Fruit fly (Drosophila melanogaster) whole organism, pupa: ENCODE measurements around the gene xit.

Experiments used
- CG10348 ChIP-seq: fragments of 200-800 bp; sonication (Bioruptor generic); IDR thresholded peaks from 2 replicates; pipeline ENCODE4 v1.3.6; 2022; ENCODE audit warnings: missing biosample characterization, missing genetic modification characterization
- CG12605 ChIP-seq: fragments of 200-800 bp; sonication (Bioruptor generic); IDR thresholded peaks from 2 replicates; pipeline ENCODE4 v1.3.6; 2022; ENCODE audit warnings: missing biosample characterization, missing genetic modification characterization
- CG13204 ChIP-seq: fragments of 200-800 bp; sonication (Bioruptor generic); optimal IDR thresholded peaks from 2 replicates; lab custom pipeline; 2018; ENCODE audit warnings: missing biosample characterization, mild to moderate bottlenecking, missing genetic modification characterization, moderate library complexity
- CG14655 ChIP-seq: fragments of 200-800 bp; sonication (Bioruptor generic); optimal IDR thresholded peaks from 3 replicates; lab custom pipeline; 2017; ENCODE audit warnings: mild to moderate bottlenecking, missing biosample characterization, missing genetic modification reagents, missing genetic modification characterization
- CG15710 ChIP-seq: fragments of 200-800 bp; sonication (Bioruptor generic); optimal IDR thresholded peaks from 2 replicates; lab custom pipeline; 2018; ENCODE audit warnings: missing biosample characterization, mild to moderate bottlenecking, missing genetic modification characterization, moderate library complexity
- CG17806 ChIP-seq: fragments of 200-800 bp; sonication (Bioruptor generic); optimal IDR thresholded peaks from 2 replicates; lab custom pipeline; 2018; ENCODE audit warnings: missing biosample characterization, mild to moderate bottlenecking, missing genetic modification characterization, moderate library complexity
- CG32121 ChIP-seq: fragments of 200-800 bp; sonication (Bioruptor generic); IDR thresholded peaks from 2 replicates; pipeline ENCODE4 v1.3.6; 2022; ENCODE audit warnings: missing biosample characterization, missing genetic modification characterization
- CG34367 ChIP-seq: fragments of 200-800 bp; sonication (Bioruptor generic); optimal IDR thresholded peaks from 2 replicates; lab custom pipeline; 2018; ENCODE audit warnings: missing biosample characterization, mild to moderate bottlenecking, missing genetic modification characterization
- CG4496 ChIP-seq: fragments of 200-800 bp; sonication (Bioruptor generic); IDR thresholded peaks from 3 replicates; pipeline ENCODE4 v1.3.6; 2022; ENCODE audit warnings: missing biosample characterization, missing genetic modification characterization
- CG8159 ChIP-seq: fragments of 200-800 bp; sonication (Bioruptor generic); optimal IDR thresholded peaks from 3 replicates; lab custom pipeline; 2018; ENCODE audit warnings: missing biosample characterization, mild to moderate bottlenecking, missing genetic modification characterization, moderate library complexity
- CG8301 ChIP-seq: fragments of 200-800 bp; sonication (Bioruptor generic); optimal IDR thresholded peaks from 2 replicates; lab custom pipeline; 2018; ENCODE audit warnings: missing biosample characterization, mild to moderate bottlenecking, missing genetic modification characterization
- CG9948 ChIP-seq: fragments of 200-800 bp; sonication (Bioruptor generic); optimal IDR thresholded peaks from 2 replicates; lab custom pipeline; 2018; ENCODE audit warnings: missing biosample characterization, mild to moderate bottlenecking, missing genetic modification characterization, moderate library complexity
- D1 ChIP-seq: fragments of 200-800 bp; sonication (Bioruptor generic); optimal IDR thresholded peaks from 2 replicates; lab custom pipeline; 2018; ENCODE audit warnings: missing biosample characterization, mild to moderate bottlenecking, missing genetic modification characterization, moderate library complexity
- EcR ChIP-seq: fragments of 200-800 bp; sonication (Bioruptor generic); optimal IDR thresholded peaks from 3 replicates; lab custom pipeline; 2019; ENCODE audit warnings: missing biosample characterization, missing genetic modification characterization, mild to moderate bottlenecking, moderate library complexity, missing genetic modification reagents
- Ets98B ChIP-seq: fragments of 200-800 bp; sonication (Bioruptor generic); IDR thresholded peaks from 2 replicates; pipeline ENCODE4 v1.3.6; 2022; ENCODE audit warnings: missing biosample characterization, missing genetic modification characterization
- Pif1A ChIP-seq: fragments of 200-800 bp; sonication (Bioruptor generic); optimal IDR thresholded peaks from 3 replicates; lab custom pipeline; 2016; ENCODE audit warnings: missing biosample characterization, missing genetic modification characterization
- Pif1B ChIP-seq: fragments of 200-800 bp; sonication (Bioruptor generic); optimal IDR thresholded peaks from 3 replicates; lab custom pipeline; 2016; ENCODE audit warnings: missing biosample characterization, missing genetic modification characterization
- Snoo ChIP-seq: fragments of 200-800 bp; sonication (Bioruptor generic); optimal IDR thresholded peaks from 3 replicates; lab custom pipeline; 2017; ENCODE audit warnings: missing biosample characterization, mild to moderate bottlenecking, missing genetic modification characterization, inconsistent platforms
- fd96Ca ChIP-seq: fragments of 200-800 bp; sonication (Bioruptor generic); IDR thresholded peaks from 3 replicates; pipeline ENCODE4 v1.3.6; 2022; ENCODE audit warnings: missing biosample characterization, missing genetic modification characterization
- gl ChIP-seq: fragments of 200-800 bp; sonication (Bioruptor generic); optimal IDR thresholded peaks from 2 replicates; lab custom pipeline; 2018; ENCODE audit warnings: missing biosample characterization, mild to moderate bottlenecking, missing genetic modification characterization
- rn ChIP-seq: fragments of 200-800 bp; sonication (Bioruptor generic); IDR thresholded peaks from 2 replicates; pipeline ENCODE4 v1.3.6; 2022; ENCODE audit warnings: missing biosample characterization, missing genetic modification characterization

Gene xit

DNA sequence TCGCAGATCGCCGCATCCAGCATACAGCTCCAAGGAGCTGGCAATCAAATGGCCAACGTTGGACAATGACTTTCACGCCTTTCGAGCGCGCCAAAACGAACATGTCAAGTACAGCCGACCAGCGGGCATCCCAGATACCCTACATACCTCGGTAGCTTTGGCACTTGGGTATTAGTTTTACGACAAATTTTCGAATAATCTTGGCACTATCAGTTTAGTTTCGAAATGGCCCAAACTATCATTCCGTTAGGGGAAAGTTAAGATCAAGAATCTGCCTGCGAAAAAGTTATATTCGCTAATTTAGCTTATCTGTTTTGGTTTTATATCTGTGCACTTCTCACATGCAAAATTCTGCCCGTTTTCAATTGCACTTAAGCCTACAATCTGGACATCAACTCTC lies 42.0 kb upstream of the xit start:
- TF ChIP-seq CG15710 (tag; lab: Kevin White, UChicago), result peak; percentile 16
- peak; percentile 5 for TF ChIP-seq CG8159 (tag; lab: Kevin White, UChicago)
- TF ChIP-seq CG9948, result peak; percentile 28
- no peak for TF ChIP-seq CG12605
- no peak for TF ChIP-seq CG14655
- peak; percentile 1 for TF ChIP-seq CG34367 (tag; lab: Kevin White, UChicago)
- TF ChIP-seq CG13204 (GFP tag; lab: Kevin White, UChicago), result no peak

DNA sequence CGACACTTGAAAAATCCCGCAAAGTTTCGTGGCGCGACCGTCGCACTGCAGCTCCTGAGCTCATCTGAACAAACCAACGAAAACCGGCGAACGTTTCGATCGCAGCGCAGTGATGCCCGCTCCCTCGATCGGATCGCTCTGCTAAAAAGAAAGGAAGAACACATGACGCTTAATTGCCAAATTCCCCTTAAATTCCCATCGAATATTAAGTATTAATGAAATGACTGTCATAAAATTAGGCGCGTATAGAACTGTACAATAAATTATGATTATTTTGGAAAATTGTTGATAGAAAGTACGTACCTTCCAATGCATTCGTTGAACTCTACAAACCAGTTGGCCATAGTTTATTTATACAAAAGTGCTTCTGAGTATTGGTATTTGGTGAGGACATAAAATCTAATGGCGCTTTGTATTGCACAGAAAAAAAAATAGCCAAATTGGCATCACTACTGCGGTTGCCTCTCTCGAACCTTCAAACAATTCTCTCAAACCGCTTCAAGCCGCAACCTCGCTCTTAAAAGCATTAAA lies 41.1 kb upstream of the xit start, which contains the start of gene shf:
Gene shf, minus strand, starts transcription at position 51 of the 531 bp plus-strand sequence.
- TF ChIP-seq CG32121 (GFP tag; lab: Robert Waterston, UW) (no peak), CG8159 (tag; lab: Kevin White, UChicago) (peak; percentile 21), CG4496 (0 out of 3 replicates have a peak, but pooled peaks have one; percentile 15), CG15710 (tag; lab: Kevin White, UChicago) (peak; percentile 21), CG13204 (GFP tag; lab: Kevin White, UChicago) (no peak), Pif1B (GFP tag; lab: Kevin White, UChicago) (peak; percentile 23), CG17806 (tag; lab: Kevin White, UChicago) (no peak), CG10348 (GFP tag; lab: Robert Waterston, UW) (no peak)

DNA sequence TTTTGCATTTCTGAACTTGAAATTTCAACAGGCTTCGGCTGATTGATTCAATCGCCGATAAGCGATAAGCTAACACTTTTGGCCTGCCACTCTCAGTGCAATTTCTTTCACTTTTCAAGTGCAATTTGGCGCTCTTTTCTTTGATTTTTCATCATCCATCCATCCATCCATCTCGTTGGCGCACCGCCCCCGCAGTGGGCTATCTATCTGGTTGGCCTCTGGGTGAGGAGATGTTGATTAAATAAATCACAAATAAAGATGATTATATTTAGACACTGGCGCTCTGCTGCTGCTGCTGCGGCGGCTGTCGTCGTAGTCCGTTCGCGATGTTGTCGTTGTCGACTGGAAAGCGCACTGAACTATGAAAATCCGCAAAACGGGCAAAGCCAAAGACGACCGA lies 29.9 kb upstream of the xit start:
- TF ChIP-seq Pif1B (GFP tag; lab: Kevin White, UChicago), result no peak

DNA sequence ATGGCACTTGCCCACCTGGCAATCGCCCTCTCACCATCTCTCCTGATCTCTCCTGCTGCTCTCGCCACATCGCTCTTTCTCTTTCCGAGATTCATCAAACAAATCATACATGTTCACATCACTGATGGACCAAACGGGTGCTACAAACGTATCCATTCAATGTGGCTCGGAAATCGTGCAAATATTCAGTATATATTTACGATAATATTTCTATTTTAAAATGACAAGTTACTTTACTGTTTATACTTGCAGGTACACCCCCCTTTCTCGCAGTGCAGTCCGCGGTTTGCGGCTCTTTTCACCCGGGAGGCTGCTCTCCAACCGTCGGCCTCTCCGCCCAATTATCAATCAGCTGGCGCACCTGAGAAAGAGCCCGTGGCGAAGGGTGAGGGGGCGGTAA lies 29.3 kb upstream of the xit start:
- TF ChIP-seq CG4496 (peak; percentile 93), Pif1A (GFP tag; lab: Kevin White, UChicago) (no peak), EcR (GFP tag; lab: Kevin White, UChicago) (no peak), CG34367 (tag; lab: Kevin White, UChicago) (peak; percentile 14), gl (tag; lab: Kevin White, UChicago) (no peak), D1 (no peak), fd96Ca (GFP tag; lab: Robert Waterston, UW) (peak; percentile 93), Snoo (tag; lab: Kevin White, UChicago) (peak; percentile 56), CG10348 (GFP tag; lab: Robert Waterston, UW) (no peak), CG32121 (GFP tag; lab: Robert Waterston, UW) (peak; percentile 85), CG13204 (GFP tag; lab: Kevin White, UChicago) (no peak), Ets98B (peak; percentile 94), CG12605 (peak; percentile 76), CG17806 (tag; lab: Kevin White, UChicago) (peak; percentile 45), Pif1B (GFP tag; lab: Kevin White, UChicago) (no peak), CG8159 (tag; lab: Kevin White, UChicago) (peak; percentile 37), CG15710 (tag; lab: Kevin White, UChicago) (peak; percentile 29), rn (GFP tag; lab: Robert Waterston, UW) (peak; percentile 76; the same call in 1 of the 2 replicates), CG8301 (tag; lab: Kevin White, UChicago) (peak; percentile 80), CG14655 (no peak), CG9948 (peak; percentile 18)

DNA sequence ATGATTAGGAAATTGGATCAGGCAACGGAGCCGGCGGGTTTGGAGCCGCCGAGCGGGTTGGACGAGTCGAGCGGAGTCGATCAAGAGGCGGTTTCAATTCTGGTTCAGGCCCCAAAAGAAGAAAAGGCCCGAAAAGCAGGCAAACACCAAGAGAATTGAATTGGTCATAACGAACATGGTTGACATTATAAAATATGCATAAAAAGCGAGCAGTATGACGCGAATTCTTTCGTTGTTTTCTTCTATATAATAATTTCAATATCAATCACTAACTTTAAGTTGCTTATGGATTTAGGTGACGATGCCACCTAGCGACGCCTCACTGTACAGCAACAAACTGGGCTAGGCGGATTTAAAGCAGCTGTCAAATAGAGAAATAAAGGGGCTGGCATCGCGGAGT lies 27.9 kb upstream of the xit start:
- no peak for TF ChIP-seq CG14655
- no peak for TF ChIP-seq CG8301 (tag; lab: Kevin White, UChicago)
- no peak for TF ChIP-seq D1
- TF ChIP-seq Ets98B, result peak; percentile 41
- peak; percentile 23; the same call in 1 of the 2 replicates for TF ChIP-seq CG12605
- no peak for TF ChIP-seq CG13204 (GFP tag; lab: Kevin White, UChicago)
- peak; percentile 55; the same call in 1 of the 2 replicates for TF ChIP-seq rn (GFP tag; lab: Robert Waterston, UW)
- TF ChIP-seq CG32121 (GFP tag; lab: Robert Waterston, UW), result peak; percentile 11; the same call in 1 of the 2 replicates
- TF ChIP-seq fd96Ca (GFP tag; lab: Robert Waterston, UW), result peak; percentile 31; the same call in 2 of the 3 replicates
- peak; percentile 68 for TF ChIP-seq CG4496

DNA sequence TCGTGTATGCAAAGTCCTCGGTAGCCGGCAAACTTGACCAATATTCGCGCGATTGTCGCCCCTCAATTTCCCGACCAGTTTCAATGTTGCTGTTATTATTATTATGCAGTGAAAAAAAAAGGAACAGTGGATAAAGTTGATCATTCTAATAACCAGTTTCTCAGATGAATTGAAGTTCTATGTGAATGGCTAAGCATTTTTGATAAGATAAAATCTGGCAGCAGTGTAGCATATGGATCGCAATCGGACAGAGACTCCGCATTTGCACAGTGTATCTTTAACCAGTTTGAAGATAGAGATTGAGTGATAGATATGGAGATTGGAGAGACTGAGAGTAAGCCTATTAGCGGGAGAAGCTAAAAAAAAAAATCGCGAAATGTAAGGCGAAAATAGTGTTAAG lies 27.4 kb upstream of the xit start:
- TF ChIP-seq Snoo (tag; lab: Kevin White, UChicago) (peak; percentile 43), CG9948 (peak; percentile 55), rn (GFP tag; lab: Robert Waterston, UW) (peak; percentile 79), CG32121 (GFP tag; lab: Robert Waterston, UW) (peak; percentile 94), CG8301 (tag; lab: Kevin White, UChicago) (peak; percentile 84), CG4496 (peak; percentile 96), gl (tag; lab: Kevin White, UChicago) (no peak), CG14655 (peak; percentile 86), CG34367 (tag; lab: Kevin White, UChicago) (peak; percentile 51), Pif1A (GFP tag; lab: Kevin White, UChicago) (peak; percentile 85), Pif1B (GFP tag; lab: Kevin White, UChicago) (peak; percentile 81), fd96Ca (GFP tag; lab: Robert Waterston, UW) (peak; percentile 93), EcR (GFP tag; lab: Kevin White, UChicago) (no peak), CG17806 (tag; lab: Kevin White, UChicago) (peak; percentile 62), CG13204 (GFP tag; lab: Kevin White, UChicago) (no peak), Ets98B (peak; percentile 93), CG10348 (GFP tag; lab: Robert Waterston, UW) (peak; percentile 82), CG12605 (peak; percentile 89), CG15710 (tag; lab: Kevin White, UChicago) (peak; percentile 44), CG8159 (tag; lab: Kevin White, UChicago) (peak; percentile 52), D1 (no peak)
